Worm (Caenorhabditis elegans) whole organism, late embryonic: ENCODE data around the gene rabr-1.
A peak's percentile ranks its signal among the peaks of the same experiment; 100 is the strongest.

ENCODE experiments used
- C08G9.2 ChIP-seq: sonication (generic microtip); optimal IDR thresholded peaks from 2 replicates; lab custom pipeline; 2016; ENCODE audit warnings: mild to moderate bottlenecking, missing genetic modification characterization, moderate library complexity, missing compliant biosample characterization
- C38D4.7 ChIP-seq: fragments of 200-800 bp; sonication (Bioruptor generic); optimal IDR thresholded peaks from 2 replicates; lab custom pipeline; 2018; ENCODE audit warnings: mild to moderate bottlenecking, missing genetic modification characterization, moderate library complexity, missing compliant biosample characterization
- Y22D7AL.16 ChIP-seq: sonication (generic microtip); optimal IDR thresholded peaks from 2 replicates; lab custom pipeline; 2016; ENCODE audit warnings: missing genetic modification characterization, missing compliant biosample characterization
- ahr-1 ChIP-seq: sonication (generic microtip); optimal IDR thresholded peaks from 2 replicates; lab custom pipeline; 2016; ENCODE audit warnings: missing genetic modification characterization, missing compliant biosample characterization
- ama-1 ChIP-seq: fragments of 150-350 bp; optimal IDR thresholded peaks from 2 replicates; lab custom pipeline; 2014
- ceh-14 ChIP-seq: sonication (generic microtip); optimal IDR thresholded peaks from 2 replicates; lab custom pipeline; 2016; ENCODE audit warnings: missing genotype, missing genetic modification characterization, missing compliant biosample characterization
- ceh-18 ChIP-seq: sonication (generic microtip); optimal IDR thresholded peaks from 2 replicates; lab custom pipeline; 2016; ENCODE audit warnings: missing genetic modification characterization, missing compliant biosample characterization
- ceh-19 ChIP-seq: fragments of 200-800 bp; sonication (Bioruptor generic); optimal IDR thresholded peaks from 2 replicates; lab custom pipeline; 2018; ENCODE audit warnings: mild to moderate bottlenecking, missing genetic modification characterization, missing compliant biosample characterization
- ceh-2 ChIP-seq: sonication (generic microtip); optimal IDR thresholded peaks from 2 replicates; lab custom pipeline; 2016; ENCODE audit warnings: missing genotype, missing genetic modification characterization, missing compliant biosample characterization
- ceh-22 ChIP-seq: sonication (generic microtip); optimal IDR thresholded peaks from 2 replicates; lab custom pipeline; 2017; ENCODE audit warnings: missing biosample characterization, missing genetic modification characterization
- ceh-24 ChIP-seq: sonication (generic microtip); optimal IDR thresholded peaks from 2 replicates; lab custom pipeline; 2016; ENCODE audit warnings: mild to moderate bottlenecking, missing genetic modification characterization, missing compliant biosample characterization
- ceh-31 ChIP-seq: sonication (generic microtip); optimal IDR thresholded peaks from 2 replicates; lab custom pipeline; 2016; ENCODE audit warnings: missing genetic modification characterization, missing compliant biosample characterization
- ceh-45 ChIP-seq: fragments of 200-800 bp; sonication (Bioruptor generic); IDR thresholded peaks from 2 replicates; pipeline ENCODE4 v1.3.6; 2022; ENCODE audit warnings: missing genetic modification reagents, missing genetic modification characterization, missing compliant biosample characterization
- ceh-48 ChIP-seq: sonication (generic microtip); optimal IDR thresholded peaks from 2 replicates; lab custom pipeline; 2016; ENCODE audit warnings: missing genetic modification characterization, inconsistent platforms, missing compliant biosample characterization
- ceh-9 ChIP-seq: sonication (generic microtip); optimal IDR thresholded peaks from 2 replicates; lab custom pipeline; 2016; ENCODE audit warnings: mild to moderate bottlenecking, missing genetic modification characterization, inconsistent platforms, missing compliant biosample characterization
- che-1 ChIP-seq: sonication (generic microtip); optimal IDR thresholded peaks from 2 replicates; lab custom pipeline; 2016; ENCODE audit warnings: mild to moderate bottlenecking, missing genetic modification characterization, missing compliant biosample characterization
- dmd-4 ChIP-seq: sonication (generic microtip); optimal IDR thresholded peaks from 2 replicates; lab custom pipeline; 2016; ENCODE audit warnings: borderline replicate concordance, missing genetic modification characterization, missing compliant biosample characterization
- elt-4 ChIP-seq: sonication (generic microtip); optimal IDR thresholded peaks from 2 replicates; lab custom pipeline; 2016; ENCODE audit warnings: missing genetic modification characterization, missing compliant biosample characterization
- ets-4 ChIP-seq: sonication (generic microtip); optimal IDR thresholded peaks from 2 replicates; lab custom pipeline; 2016; ENCODE audit warnings: missing genetic modification characterization, missing compliant biosample characterization
- eyg-1 ChIP-seq: sonication (generic microtip); optimal IDR thresholded peaks from 2 replicates; lab custom pipeline; 2016; ENCODE audit warnings: missing genotype, missing genetic modification characterization, missing compliant biosample characterization
- fkh-6 ChIP-seq: sonication (generic microtip); optimal IDR thresholded peaks from 2 replicates; lab custom pipeline; 2016; ENCODE audit warnings: missing genetic modification characterization, missing compliant biosample characterization
- hlh-13 ChIP-seq: fragments of 200-800 bp; sonication (Bioruptor generic); optimal IDR thresholded peaks from 2 replicates; lab custom pipeline; 2018; ENCODE audit warnings: mild to moderate bottlenecking, missing genetic modification characterization, missing compliant biosample characterization
- hlh-15 ChIP-seq: sonication (generic microtip); optimal IDR thresholded peaks from 2 replicates; lab custom pipeline; 2016; ENCODE audit warnings: missing genetic modification characterization, missing compliant biosample characterization
- hlh-30 ChIP-seq: sonication (generic microtip); optimal IDR thresholded peaks from 2 replicates; lab custom pipeline; 2017; ENCODE audit warnings: antibody characterized with exemption, missing genetic modification characterization, missing compliant biosample characterization; ENCODE audit not compliant: insufficient read depth
- hlh-6 ChIP-seq: sonication (generic microtip); optimal IDR thresholded peaks from 2 replicates; lab custom pipeline; 2016; ENCODE audit warnings: missing genotype, missing genetic modification characterization, missing compliant biosample characterization
- hlh-8 ChIP-seq: sonication (generic microtip); optimal IDR thresholded peaks from 2 replicates; lab custom pipeline; 2016; ENCODE audit warnings: missing genotype, missing genetic modification characterization, missing compliant biosample characterization
- madf-2 ChIP-seq: sonication (generic microtip); optimal IDR thresholded peaks from 2 replicates; lab custom pipeline; 2017; ENCODE audit warnings: missing genetic modification characterization, missing compliant biosample characterization
- mec-3 ChIP-seq: sonication (generic microtip); optimal IDR thresholded peaks from 2 replicates; lab custom pipeline; 2016; ENCODE audit warnings: borderline replicate concordance, missing genetic modification characterization, missing compliant biosample characterization
- nfya-1 ChIP-seq: sonication (generic microtip); optimal IDR thresholded peaks from 2 replicates; lab custom pipeline; 2017; ENCODE audit warnings: missing genetic modification characterization, mild to moderate bottlenecking, missing compliant biosample characterization, antibody characterized with exemption, moderate library complexity
- nhr-11 ChIP-seq: fragments of 150-350 bp; optimal IDR thresholded peaks from 2 replicates; lab custom pipeline; 2014; ENCODE audit warnings: missing biosample characterization, missing genetic modification characterization
- nhr-232 ChIP-seq: sonication (generic microtip); optimal IDR thresholded peaks from 2 replicates; lab custom pipeline; 2016; ENCODE audit warnings: missing genetic modification characterization, missing compliant biosample characterization
- npax-4 ChIP-seq: sonication (generic microtip); optimal IDR thresholded peaks from 2 replicates; lab custom pipeline; 2016; ENCODE audit warnings: missing genetic modification characterization, missing compliant biosample characterization
- odd-2 ChIP-seq: sonication (generic microtip); optimal IDR thresholded peaks from 2 replicates; lab custom pipeline; 2017; ENCODE audit warnings: antibody characterized with exemption, mild to moderate bottlenecking, missing genetic modification characterization, missing compliant biosample characterization
- pag-3 ChIP-seq: sonication (generic microtip); optimal IDR thresholded peaks from 2 replicates; lab custom pipeline; 2016; ENCODE audit warnings: missing compliant biosample characterization, missing genetic modification characterization, borderline replicate concordance
- pat-9 ChIP-seq: fragments of 200-800 bp; sonication (Bioruptor generic); optimal IDR thresholded peaks from 2 replicates; lab custom pipeline; 2018; ENCODE audit warnings: mild to moderate bottlenecking, missing genetic modification characterization, moderate library complexity, missing compliant biosample characterization
- pax-1 ChIP-seq: fragments of 150-350 bp; optimal IDR thresholded peaks from 2 replicates; lab custom pipeline; 2014; ENCODE audit warnings: missing biosample characterization, missing genetic modification characterization
- pha-2 ChIP-seq: sonication (generic microtip); optimal IDR thresholded peaks from 2 replicates; lab custom pipeline; 2017; ENCODE audit warnings: mild to moderate bottlenecking, missing genetic modification characterization, missing compliant biosample characterization
- pqm-1 ChIP-seq: sonication (generic microtip); optimal IDR thresholded peaks from 2 replicates; lab custom pipeline; 2016; ENCODE audit warnings: missing genetic modification characterization, missing compliant biosample characterization
- pros-1 ChIP-seq: fragments of 150-350 bp; optimal IDR thresholded peaks from 2 replicates; lab custom pipeline; 2014; ENCODE audit warnings: missing biosample characterization, missing genetic modification reagents, missing genetic modification characterization
- rnt-1 ChIP-seq: sonication (generic microtip); optimal IDR thresholded peaks from 2 replicates; lab custom pipeline; 2016; ENCODE audit warnings: missing genetic modification characterization, missing compliant biosample characterization
- sdc-2 ChIP-seq: sonication (generic microtip); optimal IDR thresholded peaks from 2 replicates; lab custom pipeline; 2016; ENCODE audit warnings: missing genotype, missing genetic modification characterization, missing compliant biosample characterization
- sox-4 ChIP-seq: sonication (generic microtip); optimal IDR thresholded peaks from 2 replicates; lab custom pipeline; 2017; ENCODE audit warnings: mild to moderate bottlenecking, missing genetic modification characterization, inconsistent platforms, missing compliant biosample characterization
- syd-9 ChIP-seq: sonication (generic microtip); optimal IDR thresholded peaks from 2 replicates; lab custom pipeline; 2016; ENCODE audit warnings: mild to moderate bottlenecking, missing genetic modification characterization, moderate library complexity, missing compliant biosample characterization
- tbx-2 ChIP-seq: sonication (generic microtip); optimal IDR thresholded peaks from 2 replicates; lab custom pipeline; 2016; ENCODE audit warnings: missing genetic modification characterization, missing compliant biosample characterization
- tbx-7 ChIP-seq: sonication (generic microtip); optimal IDR thresholded peaks from 2 replicates; lab custom pipeline; 2016; ENCODE audit warnings: missing genotype, missing genetic modification characterization, missing compliant biosample characterization
- ttx-3 ChIP-seq: sonication (generic microtip); optimal IDR thresholded peaks from 2 replicates; lab custom pipeline; 2016; ENCODE audit warnings: missing genetic modification reagents, missing genetic modification characterization, missing compliant biosample characterization
- unc-55 ChIP-seq: sonication (generic microtip); optimal IDR thresholded peaks from 2 replicates; lab custom pipeline; 2017; ENCODE audit warnings: missing biosample characterization, missing genetic modification reagents, missing genetic modification characterization
- unc-86 ChIP-seq: sonication (generic microtip); optimal IDR thresholded peaks from 2 replicates; lab custom pipeline; 2016; ENCODE audit warnings: missing genetic modification characterization, missing compliant biosample characterization
- zip-5 ChIP-seq: sonication (generic microtip); optimal IDR thresholded peaks from 2 replicates; lab custom pipeline; 2016; ENCODE audit warnings: missing genetic modification characterization, missing compliant biosample characterization
- ztf-16 ChIP-seq: sonication (generic microtip); optimal IDR thresholded peaks from 2 replicates; lab custom pipeline; 2017; ENCODE audit warnings: missing genetic modification characterization, missing compliant biosample characterization

rabr-1 gene

DNA sequence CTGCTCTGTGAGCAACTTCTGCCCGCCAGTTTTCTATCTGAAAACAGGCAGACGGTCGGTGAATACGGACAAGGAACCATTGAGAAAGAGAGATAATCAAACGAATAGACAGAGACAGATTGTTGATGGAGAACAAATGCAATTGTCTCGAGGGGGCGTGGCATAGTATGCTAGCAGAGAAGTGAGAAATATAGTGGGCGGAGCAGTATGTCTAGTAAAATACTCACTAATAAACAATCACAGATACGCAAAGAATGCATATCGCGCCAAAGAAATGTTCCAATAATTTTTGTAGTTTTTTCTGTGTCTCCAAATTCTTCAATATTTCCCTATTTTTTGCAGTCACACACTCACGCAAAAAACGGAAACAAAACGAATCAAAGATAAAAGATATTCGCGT lies 36.4 kb downstream of the rabr-1 start, which contains the start of gene tbc-12:
Gene tbc-12, minus strand, starts transcription at position 101 of the 400 bp plus-strand sequence.
- no peak for TF ChIP-seq sdc-2 (tag; lab: Kevin White, UChicago)
- TF ChIP-seq ceh-22 = no peak
- TF ChIP-seq rnt-1 (tag; lab: Kevin White, UChicago) = no peak
- no peak for TF ChIP-seq madf-2 (tag; lab: Kevin White, UChicago)
- TF ChIP-seq hlh-30 (tag; lab: Kevin White, UChicago) = no peak
- no peak for TF ChIP-seq fkh-6 (tag; lab: Kevin White, UChicago)
- TF ChIP-seq nhr-11 = no peak
- no peak for TF ChIP-seq sox-4 (tag; lab: Kevin White, UChicago)
- TF ChIP-seq, all 69 proteins: peak for 0

DNA sequence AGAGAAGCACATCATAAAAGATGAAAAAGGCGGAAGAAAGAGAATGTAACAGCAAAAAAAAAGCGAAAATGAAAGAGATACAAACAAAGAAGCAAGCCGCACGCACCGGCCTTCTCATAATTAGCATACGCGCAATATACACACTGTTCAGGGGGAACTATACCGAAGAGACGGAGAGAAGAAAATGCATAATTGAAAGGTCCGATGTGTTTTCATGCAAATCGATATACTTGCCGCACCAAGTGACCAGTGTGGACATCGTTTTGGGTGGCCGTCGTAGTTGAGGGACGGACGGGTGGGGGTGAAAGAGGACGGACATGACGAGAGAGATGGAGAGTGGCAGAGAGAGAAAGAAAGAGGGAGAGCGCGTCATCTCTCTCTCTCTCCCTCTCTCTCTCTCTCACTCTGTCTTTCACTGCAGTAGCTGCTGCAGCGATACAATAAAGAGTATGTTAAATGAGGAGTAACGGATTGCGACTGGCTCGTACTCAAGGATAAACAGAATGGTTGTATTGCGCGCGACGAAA lies 40.3 kb downstream of the rabr-1 start:
- peak; percentile 58 for TF ChIP-seq ceh-14 (tag; lab: Kevin White, UChicago)
- TF ChIP-seq tbx-7 (tag; lab: Kevin White, UChicago) = no peak
- peak; percentile 48 for TF ChIP-seq C08G9.2 (tag; lab: Kevin White, UChicago)
- TF ChIP-seq hlh-30 (tag; lab: Kevin White, UChicago) = peak; percentile 71
- TF ChIP-seq sdc-2 (tag; lab: Kevin White, UChicago) = peak; percentile 77
- TF ChIP-seq ama-1 (lab: Kevin White, UChicago) = no peak
- TF ChIP-seq ztf-16 = peak; percentile 40
- TF ChIP-seq hlh-15 (tag; lab: Kevin White, UChicago) = no peak
- no peak for TF ChIP-seq ceh-24
- no peak for TF ChIP-seq zip-5
- peak; percentile 38 for TF ChIP-seq eyg-1 (tag; lab: Kevin White, UChicago)
- peak; percentile 35 for TF ChIP-seq ets-4
- TF ChIP-seq unc-55 (GFP tag; lab: Kevin White, UChicago) = peak; percentile 97
- peak; percentile 56 for TF ChIP-seq pros-1 (tag; lab: Kevin White, UChicago)
- TF ChIP-seq dmd-4 (tag; lab: Kevin White, UChicago) = no peak
- TF ChIP-seq fkh-6 (tag; lab: Kevin White, UChicago) = no peak
- no peak for TF ChIP-seq unc-86 (tag; lab: Kevin White, UChicago)
- TF ChIP-seq ceh-18 = peak; percentile 91
- peak; percentile 78 for TF ChIP-seq ceh-48 (tag; lab: Kevin White, UChicago)
- TF ChIP-seq pag-3 (tag; lab: Kevin White, UChicago) = no peak
- peak; percentile 75 for TF ChIP-seq ceh-19 (GFP tag; lab: Kevin White, UChicago)
- peak; percentile 68 for TF ChIP-seq rnt-1 (tag; lab: Kevin White, UChicago)
- TF ChIP-seq elt-4 (tag; lab: Kevin White, UChicago) = no peak
- TF ChIP-seq odd-2 (tag; lab: Kevin White, UChicago) = no peak
- TF ChIP-seq hlh-13 = no peak
- no peak for TF ChIP-seq npax-4 (tag; lab: Kevin White, UChicago)
- TF ChIP-seq ceh-2 (tag; lab: Kevin White, UChicago) = peak; percentile 50
- TF ChIP-seq Y22D7AL.16 (tag; lab: Kevin White, UChicago) = no peak
- no peak for TF ChIP-seq pat-9 (tag; lab: Kevin White, UChicago)
- no peak for TF ChIP-seq che-1 (tag; lab: Kevin White, UChicago)
- peak; percentile 61 for TF ChIP-seq syd-9 (tag; lab: Kevin White, UChicago)
- peak; percentile 96 for TF ChIP-seq ceh-31 (tag; lab: Kevin White, UChicago)
- peak; percentile 38 for TF ChIP-seq pha-2 (tag; lab: Kevin White, UChicago)
- TF ChIP-seq ceh-9 = no peak
- peak; percentile 89 for TF ChIP-seq tbx-2
- TF ChIP-seq sox-4 (tag; lab: Kevin White, UChicago) = no peak
- peak; percentile 10 for TF ChIP-seq madf-2 (tag; lab: Kevin White, UChicago)
- peak; percentile 88 for TF ChIP-seq nfya-1 (tag; lab: Kevin White, UChicago)
- no peak for TF ChIP-seq pax-1 (tag; lab: Kevin White, UChicago)
- TF ChIP-seq ttx-3 (tag; lab: Kevin White, UChicago) = no peak
- no peak for TF ChIP-seq C38D4.7 (GFP tag; lab: Kevin White, UChicago)
- no peak for TF ChIP-seq ceh-45 (GFP tag; lab: Robert Waterston, UW)
- peak; percentile 35 for TF ChIP-seq hlh-6 (tag; lab: Kevin White, UChicago)
- TF ChIP-seq mec-3 = no peak
- TF ChIP-seq ahr-1 (tag; lab: Kevin White, UChicago) = no peak
- TF ChIP-seq nhr-232 = no peak
- no peak for TF ChIP-seq hlh-8
- TF ChIP-seq pqm-1 = no peak
